Worm (Caenorhabditis elegans): ENCODE measurements around the gene smz-1.
"Not testable (repeated sequence)": the region's sequence is repeated elsewhere in the genome, so short reads cannot be mapped to it uniquely, and the experiment has no call there.

Gene smz-1

DNA sequence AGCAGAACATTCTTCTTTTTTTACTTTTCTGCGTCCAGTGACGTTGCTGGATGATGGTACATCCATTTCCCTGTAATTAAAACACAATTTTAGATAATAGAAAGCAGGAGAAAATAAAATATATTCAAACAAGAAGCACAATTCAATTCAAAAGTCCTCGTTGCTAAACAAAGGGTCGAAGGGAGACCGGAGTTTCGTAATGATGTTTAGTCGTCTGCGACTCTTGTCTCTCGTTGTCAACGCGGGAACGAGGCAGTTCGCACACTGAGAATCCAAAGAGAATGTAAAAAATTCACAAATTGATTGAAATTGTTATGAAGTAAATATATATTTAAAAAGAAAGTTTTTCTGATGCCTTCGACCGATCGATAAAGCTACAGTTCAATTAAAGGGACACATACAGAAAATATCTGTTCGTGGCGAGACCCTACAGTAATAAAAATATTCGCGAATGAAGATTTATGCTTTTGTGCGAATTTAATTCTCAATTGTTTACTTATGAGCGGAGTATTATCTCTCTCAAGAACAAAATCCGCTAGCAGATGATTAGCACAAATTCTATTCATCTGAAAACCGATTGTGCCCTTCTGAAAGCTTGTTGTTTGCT lies 3.5 kb upstream of the smz-1 start, which contains the start of gene dpy-26:
dpy-26 (minus strand) TSS at position 111 of the 607 bp plus-strand sequence.
- no peak for TF ChIP-seq ztf-29 (GFP tag; IDR thresholded peaks at IDR 0.05)
- TF ChIP-seq med-1 (GFP tag; optimal IDR thresholded peaks at IDR 0.05; ENCODE audit: insufficient read depth): no peak
- no peak for TF ChIP-seq klf-2 (GFP tag; conservative IDR thresholded peaks at IDR 0.05)

DNA sequence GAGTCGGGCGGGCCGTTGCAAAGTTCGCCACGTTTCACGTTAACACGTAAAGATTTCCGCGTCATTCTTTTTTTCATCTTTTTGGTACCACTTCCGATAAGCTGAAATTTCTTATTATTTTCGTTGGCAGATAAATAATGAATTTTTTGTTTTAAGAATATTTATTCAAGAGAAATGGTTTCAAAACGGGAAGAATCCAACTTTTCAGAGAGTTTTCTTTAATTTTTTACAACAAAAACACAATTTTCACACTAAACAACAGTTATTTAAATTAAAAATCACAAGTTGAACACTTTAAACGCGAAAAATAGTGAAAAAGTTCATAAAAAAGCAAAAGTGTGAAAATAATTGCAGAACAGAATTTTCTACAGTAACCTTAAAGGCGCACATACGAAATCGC lies 735 bp upstream of the smz-1 start, which contains the start of gene spe-44:
spe-44 (minus strand) TSS at position 101 of the 400 bp plus-strand sequence.
- TF ChIP-seq ztf-23 (GFP tag; IDR thresholded peaks at IDR 0.05) (no peak), tab-1 (GFP tag; IDR thresholded peaks at IDR 0.05) (no peak), ztf-29 (GFP tag; IDR thresholded peaks at IDR 0.05) (no peak), T22C8.4 (GFP tag; IDR thresholded peaks at IDR 0.05) (no peak), cog-1 (tag; optimal IDR thresholded peaks at IDR 0.05) (no peak), flt-1 (GFP tag; IDR thresholded peaks at IDR 0.05) (no peak), klf-2 (GFP tag; conservative IDR thresholded peaks at IDR 0.05) (no peak), ref-1 (GFP tag; conservative IDR thresholded peaks at IDR 0.05) (no peak), med-1 (GFP tag; optimal IDR thresholded peaks at IDR 0.05; ENCODE audit: insufficient read depth) (no peak)

DNA sequence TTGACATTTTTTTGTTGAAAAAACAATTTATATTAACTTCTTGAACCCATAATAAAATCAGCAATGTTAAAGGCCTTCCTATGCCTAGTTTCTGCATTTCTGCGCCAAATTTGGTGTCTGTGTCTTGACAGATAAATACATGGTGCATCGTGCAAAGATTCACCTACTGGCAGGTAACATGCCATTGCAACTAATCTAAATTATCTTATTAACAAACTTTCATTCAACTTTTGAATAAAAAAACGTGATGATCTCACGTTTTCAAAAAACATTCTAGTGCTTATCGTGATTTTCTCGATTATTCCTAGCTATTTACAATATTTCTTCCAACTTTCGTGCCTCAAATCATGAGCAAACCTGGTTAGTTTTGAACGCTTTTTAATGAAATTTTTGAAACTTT lies 1.8 kb downstream of the smz-1 start, which contains the start of gene C25G4.7:
C25G4.7 (plus strand) TSS at position 301 of the 400 bp plus-strand sequence.
- TF ChIP-seq med-1 (GFP tag; optimal IDR thresholded peaks at IDR 0.05; ENCODE audit: insufficient read depth): no peak
- TF ChIP-seq cog-1 (tag; optimal IDR thresholded peaks at IDR 0.05): no peak

DNA sequence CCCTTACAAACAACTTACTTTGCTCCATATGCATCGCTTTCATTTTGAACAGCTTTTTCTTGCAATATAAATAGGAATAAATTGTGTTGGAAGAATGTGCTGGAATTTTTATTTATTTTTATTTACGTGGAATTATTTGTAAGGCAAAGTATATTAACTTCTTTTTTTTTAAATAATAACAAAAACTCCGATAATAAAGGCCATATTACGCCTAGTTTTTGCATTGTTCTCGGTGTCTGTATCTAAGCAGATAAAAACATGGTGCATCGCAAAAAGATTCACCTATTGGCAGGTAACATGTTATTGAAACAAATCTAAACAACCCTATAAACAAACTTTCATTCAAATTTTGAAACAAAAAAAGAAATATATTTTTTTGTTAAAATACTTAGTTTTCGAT lies 8.5 kb downstream of the smz-1 start, which contains the start of gene C25G4.8:
C25G4.8 (minus strand) TSS at position 101 of the 400 bp plus-strand sequence.
- no peak for TF ChIP-seq med-1 (GFP tag; optimal IDR thresholded peaks at IDR 0.05; ENCODE audit: insufficient read depth)
- TF ChIP-seq T22C8.4 (GFP tag; IDR thresholded peaks at IDR 0.05): no peak
- no peak for TF ChIP-seq klf-2 (GFP tag; conservative IDR thresholded peaks at IDR 0.05)
- no peak for TF ChIP-seq ztf-29 (GFP tag; IDR thresholded peaks at IDR 0.05)
- no peak for TF ChIP-seq cog-1 (tag; optimal IDR thresholded peaks at IDR 0.05)
- no peak for TF ChIP-seq ztf-23 (GFP tag; IDR thresholded peaks at IDR 0.05)
- TF ChIP-seq ref-1 (GFP tag; conservative IDR thresholded peaks at IDR 0.05): no peak
- TF ChIP-seq flt-1 (GFP tag; IDR thresholded peaks at IDR 0.05): no peak
- no peak for TF ChIP-seq tab-1 (GFP tag; IDR thresholded peaks at IDR 0.05)

DNA sequence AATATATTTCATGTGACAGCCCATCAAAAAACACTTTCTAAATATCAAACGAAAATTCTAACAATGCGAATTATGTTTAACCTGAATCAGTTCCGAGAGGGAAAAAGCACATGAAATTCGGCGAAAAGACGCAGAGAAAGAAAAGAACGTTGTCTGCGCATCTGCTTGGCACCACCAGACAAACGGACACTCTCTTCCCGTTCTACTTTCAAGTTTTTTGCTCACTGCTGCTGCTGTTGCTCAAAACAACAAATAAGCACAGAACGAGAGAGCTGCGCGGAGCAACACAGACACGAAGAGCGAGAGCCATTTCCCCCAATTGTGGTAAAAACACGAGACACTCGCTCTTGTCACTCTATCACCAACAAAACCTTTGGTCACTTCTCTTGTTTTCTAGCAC lies 10.0 kb downstream of the smz-1 start:
- TF ChIP-seq tab-1 (GFP tag; IDR thresholded peaks at IDR 0.05): no peak
- no peak for TF ChIP-seq cog-1 (tag; optimal IDR thresholded peaks at IDR 0.05)
- no peak for TF ChIP-seq ztf-23 (GFP tag; IDR thresholded peaks at IDR 0.05)
- TF ChIP-seq ztf-29 (GFP tag; IDR thresholded peaks at IDR 0.05): no peak
- no peak for TF ChIP-seq flt-1 (GFP tag; IDR thresholded peaks at IDR 0.05)

DNA sequence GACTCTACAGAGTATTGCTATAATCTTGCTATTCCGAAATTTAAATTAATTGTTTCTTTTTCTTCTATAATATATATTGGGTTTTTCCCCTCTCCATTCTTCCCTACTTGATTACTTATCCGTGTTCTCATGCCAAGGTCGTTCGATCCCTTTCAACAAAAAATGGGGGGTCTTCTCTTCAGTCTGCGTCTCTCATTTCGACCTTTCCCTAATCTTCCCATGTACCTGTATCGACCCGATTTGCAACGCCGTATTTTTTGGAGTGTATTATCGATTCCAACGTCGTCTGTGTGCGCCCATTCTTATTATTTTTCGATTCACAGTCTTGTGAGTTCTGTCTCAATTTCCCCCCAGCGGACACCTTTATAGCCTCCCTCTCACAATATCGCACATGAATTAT lies 12.9 kb downstream of the smz-1 start:
- TF ChIP-seq ref-1 (GFP tag; conservative IDR thresholded peaks at IDR 0.05) (no peak), T22C8.4 (GFP tag; IDR thresholded peaks at IDR 0.05) (no peak), tab-1 (GFP tag; IDR thresholded peaks at IDR 0.05) (no peak), med-1 (GFP tag; optimal IDR thresholded peaks at IDR 0.05; ENCODE audit: insufficient read depth) (no peak), cog-1 (tag; optimal IDR thresholded peaks at IDR 0.05) (no peak), flt-1 (GFP tag; IDR thresholded peaks at IDR 0.05) (no peak), ztf-23 (GFP tag; IDR thresholded peaks at IDR 0.05) (no peak), klf-2 (GFP tag; conservative IDR thresholded peaks at IDR 0.05) (no peak), ztf-29 (GFP tag; IDR thresholded peaks at IDR 0.05) (no peak)

DNA sequence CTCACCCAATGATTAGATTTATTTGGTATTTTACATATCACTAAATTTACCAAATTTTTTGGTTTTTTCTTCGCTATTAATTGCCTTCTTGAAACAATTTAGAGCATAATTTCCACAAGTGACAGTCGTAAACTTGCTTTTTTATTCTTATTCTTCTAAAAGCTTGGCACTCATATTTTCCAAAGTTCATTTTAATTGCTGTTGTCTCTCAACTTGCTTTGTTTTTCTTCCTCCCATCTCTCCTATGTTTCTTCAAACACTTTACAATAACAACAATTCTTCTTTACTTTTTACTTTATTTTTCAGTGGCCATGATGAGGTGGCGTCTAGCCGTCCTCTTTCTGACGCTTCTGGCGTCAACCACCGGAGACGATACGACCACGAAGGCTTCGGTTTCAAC lies 13.5 kb downstream of the smz-1 start, which contains the start of gene igdb-2:
igdb-2 (plus strand) TSS at position 301 of the 400 bp plus-strand sequence.
- TF ChIP-seq klf-2 (GFP tag; conservative IDR thresholded peaks at IDR 0.05): no peak
- TF ChIP-seq T22C8.4 (GFP tag; IDR thresholded peaks at IDR 0.05): no peak
- TF ChIP-seq flt-1 (GFP tag; IDR thresholded peaks at IDR 0.05): no peak
- no peak for TF ChIP-seq med-1 (GFP tag; optimal IDR thresholded peaks at IDR 0.05; ENCODE audit: insufficient read depth)

DNA sequence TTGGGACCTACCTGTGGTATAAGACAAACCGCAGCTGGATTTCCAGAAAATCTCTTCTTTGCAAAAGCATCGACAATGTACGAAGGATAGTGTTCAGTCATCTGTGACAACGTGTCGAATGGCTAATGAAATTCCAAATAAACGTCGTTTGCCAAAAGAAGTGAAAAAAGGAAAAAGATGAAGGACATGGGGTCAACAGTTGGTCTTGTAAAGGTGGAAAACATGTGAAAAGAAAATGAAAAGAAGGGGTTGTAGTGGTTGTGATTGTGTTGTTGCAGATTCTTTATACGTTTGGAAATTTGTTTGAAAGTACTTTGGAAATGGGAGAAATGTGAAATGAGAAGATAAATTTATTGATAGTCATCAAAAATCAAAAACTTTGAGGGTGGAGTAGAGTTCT lies 22.1 kb downstream of the smz-1 start, which contains the start of gene T04A11.1:
T04A11.1 (minus strand) TSS at position 101 of the 400 bp plus-strand sequence.
- not testable (repeated sequence) for TF ChIP-seq ref-1 (GFP tag; conservative IDR thresholded peaks at IDR 0.05); ztf-23 (GFP tag; IDR thresholded peaks at IDR 0.05); flt-1 (GFP tag; IDR thresholded peaks at IDR 0.05)

DNA sequence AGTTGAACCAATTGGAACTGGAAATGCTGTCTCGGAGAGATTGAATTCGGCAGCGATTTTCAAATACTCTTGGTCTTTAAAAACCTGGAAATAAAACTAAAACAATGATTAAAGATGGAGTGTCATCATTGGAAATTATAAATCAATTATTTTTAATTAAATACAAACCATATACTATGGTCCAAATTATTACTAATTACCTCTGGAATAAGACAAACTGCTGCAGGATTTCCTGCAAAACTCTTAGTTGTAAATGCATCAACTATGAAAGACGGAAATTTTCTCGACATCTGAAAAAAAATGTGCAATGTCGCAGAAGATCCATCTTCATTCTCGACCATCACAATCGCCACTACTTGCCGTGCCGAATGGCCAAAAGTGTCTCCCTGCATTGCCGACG lies 23.9 kb downstream of the smz-1 start, which contains the start of gene igdb-1:
igdb-1 (plus strand) TSS at position 301 of the 400 bp plus-strand sequence.
- TF ChIP-seq ref-1 (GFP tag; conservative IDR thresholded peaks at IDR 0.05); med-1 (GFP tag; optimal IDR thresholded peaks at IDR 0.05; ENCODE audit: insufficient read depth); klf-2 (GFP tag; conservative IDR thresholded peaks at IDR 0.05): not testable (repeated sequence)

DNA sequence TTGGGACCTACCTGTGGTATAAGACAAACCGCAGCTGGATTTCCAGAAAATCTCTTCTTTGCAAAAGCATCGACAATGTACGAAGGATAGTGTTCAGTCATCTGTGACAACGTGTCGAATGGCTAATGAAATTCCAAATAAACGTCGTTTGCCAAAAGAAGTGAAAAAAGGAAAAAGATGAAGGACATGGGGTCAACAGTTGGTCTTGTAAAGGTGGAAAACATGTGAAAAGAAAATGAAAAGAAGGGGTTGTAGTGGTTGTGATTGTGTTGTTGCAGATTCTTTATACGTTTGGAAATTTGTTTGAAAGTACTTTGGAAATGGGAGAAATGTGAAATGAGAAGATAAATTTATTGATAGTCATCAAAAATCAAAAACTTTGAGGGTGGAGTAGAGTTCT lies 29.6 kb downstream of the smz-1 start, which contains the start of gene T04A11.4:
T04A11.4 (minus strand) TSS at position 101 of the 400 bp plus-strand sequence.
- TF ChIP-seq flt-1 (GFP tag; IDR thresholded peaks at IDR 0.05); ref-1 (GFP tag; conservative IDR thresholded peaks at IDR 0.05); cog-1 (tag; optimal IDR thresholded peaks at IDR 0.05): not testable (repeated sequence)

DNA sequence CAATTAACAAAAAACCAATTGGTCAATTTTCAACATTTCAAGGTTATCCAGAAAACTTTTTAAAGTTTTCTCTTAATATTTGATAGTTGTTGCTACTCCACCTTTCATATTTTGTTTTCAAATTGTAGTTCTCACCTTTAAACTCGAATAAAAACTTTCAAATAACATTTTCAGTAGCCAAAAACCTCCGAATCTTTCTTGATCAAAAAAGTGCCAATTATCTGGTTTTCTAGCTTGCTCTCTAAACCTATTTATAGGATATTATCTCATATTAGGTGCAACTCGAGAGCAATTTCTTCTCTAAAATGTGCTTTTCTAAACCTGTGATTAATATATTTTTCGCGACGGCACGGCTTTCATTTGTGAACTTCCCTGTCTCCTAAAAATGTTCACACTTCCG lies 32.3 kb downstream of the smz-1 start, which contains the start of gene sru-26:
sru-26 (plus strand) TSS at position 301 of the 400 bp plus-strand sequence.
- TF ChIP-seq flt-1 (GFP tag; IDR thresholded peaks at IDR 0.05): no peak
- no peak for TF ChIP-seq T22C8.4 (GFP tag; IDR thresholded peaks at IDR 0.05)
- TF ChIP-seq cog-1 (tag; optimal IDR thresholded peaks at IDR 0.05): no peak
- TF ChIP-seq ztf-23 (GFP tag; IDR thresholded peaks at IDR 0.05): no peak
- no peak for TF ChIP-seq tab-1 (GFP tag; IDR thresholded peaks at IDR 0.05)
- no peak for TF ChIP-seq klf-2 (GFP tag; conservative IDR thresholded peaks at IDR 0.05)
- TF ChIP-seq ref-1 (GFP tag; conservative IDR thresholded peaks at IDR 0.05): no peak

All from whole organism, midembryonic.